Fruit fly (Drosophila melanogaster): ENCODE measurements around the gene sov.
A peak's percentile ranks its signal among the peaks of the same experiment; 100 is the strongest.

The sov gene

DNA sequence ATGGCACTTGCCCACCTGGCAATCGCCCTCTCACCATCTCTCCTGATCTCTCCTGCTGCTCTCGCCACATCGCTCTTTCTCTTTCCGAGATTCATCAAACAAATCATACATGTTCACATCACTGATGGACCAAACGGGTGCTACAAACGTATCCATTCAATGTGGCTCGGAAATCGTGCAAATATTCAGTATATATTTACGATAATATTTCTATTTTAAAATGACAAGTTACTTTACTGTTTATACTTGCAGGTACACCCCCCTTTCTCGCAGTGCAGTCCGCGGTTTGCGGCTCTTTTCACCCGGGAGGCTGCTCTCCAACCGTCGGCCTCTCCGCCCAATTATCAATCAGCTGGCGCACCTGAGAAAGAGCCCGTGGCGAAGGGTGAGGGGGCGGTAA is 35.4 kb downstream of the sov start (continued):
- TF ChIP-seq gcm2 (GFP tag; optimal IDR thresholded peaks at IDR 0.05) (no peak), Xrp1 (GFP tag; IDR thresholded peaks at IDR 0.05) (0 out of 2 replicates have a peak, but pooled peaks have one; percentile 18), seq (GFP tag; IDR thresholded peaks at IDR 0.05) (no peak; the same call in 1 of the 2 replicates), Myb (GFP tag; optimal IDR thresholded peaks at IDR 0.05) (no peak), CG13775 (GFP tag; optimal IDR thresholded peaks at IDR 0.05) (no peak), insv (GFP tag; optimal IDR thresholded peaks at IDR 0.05) (no peak), CG6765 (GFP tag; optimal IDR thresholded peaks at IDR 0.05) (no peak), BtbVII (GFP tag; optimal IDR thresholded peaks at IDR 0.05) (no peak), CG42726 (GFP tag; IDR thresholded peaks at IDR 0.05; ENCODE audit: partially characterized antibody) (no peak), sd (tag; optimal IDR thresholded peaks at IDR 0.05) (no peak), CG32767 (GFP tag; IDR thresholded peaks at IDR 0.05) (peak; percentile 57; the same call in 1 of the 2 replicates), Dll (GFP tag; IDR thresholded peaks at IDR 0.05; ENCODE audit: partially characterized antibody) (no peak), sna (GFP tag; IDR thresholded peaks at IDR 0.05; ENCODE audit: partially characterized antibody) (no peak), ind (GFP tag; optimal IDR thresholded peaks at IDR 0.05) (no peak), CG15073 (GFP tag; optimal IDR thresholded peaks at IDR 0.05) (no peak), esg (GFP tag; conservative IDR thresholded peaks at IDR 0.05) (peak; percentile 25; the same call in 1 of the 2 replicates), Drgx (GFP tag; IDR thresholded peaks at IDR 0.05) (peak; percentile 87), fu2 (GFP tag; optimal IDR thresholded peaks at IDR 0.05) (no peak), CG12391 (tag; optimal IDR thresholded peaks at IDR 0.05) (no peak), Gug (GFP tag; IDR thresholded peaks at IDR 0.05) (no peak), prd (optimal IDR thresholded peaks at IDR 0.05) (no peak), prd (GFP tag; IDR thresholded peaks at IDR 0.05) (peak; percentile 35; the same call in 1 of the 3 replicates), CG5180 (GFP tag; optimal IDR thresholded peaks at IDR 0.05) (peak; percentile 19), sens (GFP tag) (peak; percentile 56), E2f1 (GFP tag; IDR thresholded peaks at IDR 0.05) (no peak), wor (GFP tag; IDR thresholded peaks at IDR 0.05) (peak; percentile 27; the same call in 1 of the 2 replicates), zfh1 (GFP tag; IDR thresholded peaks at IDR 0.05) (peak; percentile 45; the same call in 1 of the 3 replicates), CG8388 (GFP tag; optimal IDR thresholded peaks at IDR 0.05) (no peak), CG18262 (tag; optimal IDR thresholded peaks at IDR 0.05) (no peak), Hr51 (GFP tag; optimal IDR thresholded peaks at IDR 0.05) (no peak), cwo (GFP tag; optimal IDR thresholded peaks at IDR 0.05) (peak; percentile 4), CG30403 (GFP tag; optimal IDR thresholded peaks at IDR 0.05) (peak; percentile 30), ken (GFP tag; IDR thresholded peaks at IDR 0.05) (peak; percentile 50; the same call in 1 of the 3 replicates), Xbp1 (GFP tag; optimal IDR thresholded peaks at IDR 0.05) (peak; percentile 14), maf-S (GFP tag; optimal IDR thresholded peaks at IDR 0.05) (no peak), CG8944 (GFP tag; optimal IDR thresholded peaks at IDR 0.05) (no peak), CG34376 (GFP tag; optimal IDR thresholded peaks at IDR 0.05) (no peak), hth (optimal IDR thresholded peaks at IDR 0.05) (no peak), z (GFP tag; IDR thresholded peaks at IDR 0.05) (no peak), lmd (GFP tag; IDR thresholded peaks at IDR 0.05) (peak; percentile 38; the same call in 1 of the 2 replicates), pho (GFP tag; optimal IDR thresholded peaks at IDR 0.05) (no peak), vvl (GFP tag; IDR thresholded peaks at IDR 0.05) (peak; percentile 58), odd (GFP tag; optimal IDR thresholded peaks at IDR 0.05) (no peak), onecut (GFP tag; IDR thresholded peaks at IDR 0.05) (no peak), Elba2 (GFP tag; optimal IDR thresholded peaks at IDR 0.05) (no peak), gsb-n (tag; optimal IDR thresholded peaks at IDR 0.05) (no peak), hkb (optimal IDR thresholded peaks at IDR 0.05) (no peak), hkb (GFP tag; IDR thresholded peaks at IDR 0.05) (peak; percentile 25; the same call in 1 of the 2 replicates), danr (GFP tag; IDR thresholded peaks at IDR 0.05) (no peak), CG9437 (GFP tag; optimal IDR thresholded peaks at IDR 0.05) (no peak), ab (GFP tag; optimal IDR thresholded peaks at IDR 0.05) (no peak), CG16863 (GFP tag; optimal IDR thresholded peaks at IDR 0.05) (no peak)
